Worm (Caenorhabditis elegans) whole organism, midembryonic: Measurements from ENCODE around the gene srx-130.

Experiments used
- tab-1 ChIP-seq: fragments of 200-800 bp; sonication (Bioruptor generic); IDR thresholded peaks from 2 replicates; pipeline ENCODE4 v1.3.6; 2022; ENCODE audit warnings: missing genetic modification characterization, missing compliant biosample characterization
- ztf-29 ChIP-seq: fragments of 200-800 bp; sonication (Bioruptor generic); IDR thresholded peaks from 2 replicates; pipeline ENCODE4 v1.3.6; 2022; ENCODE audit warnings: missing genetic modification reagents, missing genetic modification characterization, missing compliant biosample characterization

ce11 chrV:13872895-13873294, 29.6 kb downstream of the srx-130 start, which contains the start of gene cpt-5:
- TF ChIP-seq tab-1 (GFP tag; lab: Robert Waterston, UW) (no peak), ztf-29 (GFP tag; lab: Robert Waterston, UW) (no peak)
